Worm (Caenorhabditis elegans): ENCODE data around the gene W02B12.1.

The W02B12.1 gene

DNA sequence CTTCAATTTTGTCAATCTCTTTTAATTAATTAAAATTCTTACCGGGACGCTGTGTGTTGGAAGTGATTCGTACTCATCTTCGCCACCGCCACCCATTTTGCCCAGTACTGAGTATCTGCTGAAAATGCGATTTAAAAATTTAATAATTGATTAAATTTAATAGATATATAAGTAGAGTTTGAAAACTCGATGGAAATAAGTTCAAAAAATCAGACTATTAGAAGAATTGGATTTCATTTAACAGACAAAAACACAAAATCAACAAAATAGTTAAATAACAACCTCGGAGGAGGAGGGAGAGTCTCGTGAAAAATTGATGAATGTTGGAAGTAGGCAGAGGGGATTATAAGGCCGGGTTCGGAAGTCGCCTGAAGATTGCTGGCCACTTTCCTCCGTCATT is 23.1 kb downstream of the W02B12.1 start, which contains the start of gene mfn-1:
Gene mfn-1, minus strand, starts transcription at position 101 of the 400 bp plus-strand sequence.
- TF ChIP-seq syd-9 (tag; optimal IDR thresholded peaks at IDR 0.05) (no peak), ztf-16 (tag; optimal IDR thresholded peaks at IDR 0.05) (no peak)

DNA sequence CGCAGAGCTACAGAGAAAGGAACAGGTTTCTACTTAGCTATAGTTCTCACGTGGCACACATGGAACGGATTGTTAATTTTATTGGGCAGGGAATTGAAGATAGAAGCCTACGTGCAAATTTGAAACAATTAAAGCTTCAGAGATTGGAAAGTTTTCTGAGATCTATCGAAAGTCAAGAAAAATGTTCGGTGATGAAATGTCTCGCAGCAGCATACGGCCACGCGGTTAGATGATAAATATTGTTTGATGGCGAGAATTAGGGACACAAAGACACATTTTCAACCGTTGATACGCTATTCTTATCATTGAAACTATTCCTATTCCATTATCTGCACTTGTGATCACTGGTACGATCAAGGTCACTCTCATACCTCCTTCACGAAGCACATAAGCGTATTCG is 23.7 kb downstream of the W02B12.1 start:
- TF ChIP-seq elt-2 (tag; optimal IDR thresholded peaks at IDR 0.05) (peak; percentile 75), eyg-1 (tag; optimal IDR thresholded peaks at IDR 0.05) (no peak), pag-3 (tag; optimal IDR thresholded peaks at IDR 0.05; ENCODE audit: borderline replicate concordance) (no peak)

DNA sequence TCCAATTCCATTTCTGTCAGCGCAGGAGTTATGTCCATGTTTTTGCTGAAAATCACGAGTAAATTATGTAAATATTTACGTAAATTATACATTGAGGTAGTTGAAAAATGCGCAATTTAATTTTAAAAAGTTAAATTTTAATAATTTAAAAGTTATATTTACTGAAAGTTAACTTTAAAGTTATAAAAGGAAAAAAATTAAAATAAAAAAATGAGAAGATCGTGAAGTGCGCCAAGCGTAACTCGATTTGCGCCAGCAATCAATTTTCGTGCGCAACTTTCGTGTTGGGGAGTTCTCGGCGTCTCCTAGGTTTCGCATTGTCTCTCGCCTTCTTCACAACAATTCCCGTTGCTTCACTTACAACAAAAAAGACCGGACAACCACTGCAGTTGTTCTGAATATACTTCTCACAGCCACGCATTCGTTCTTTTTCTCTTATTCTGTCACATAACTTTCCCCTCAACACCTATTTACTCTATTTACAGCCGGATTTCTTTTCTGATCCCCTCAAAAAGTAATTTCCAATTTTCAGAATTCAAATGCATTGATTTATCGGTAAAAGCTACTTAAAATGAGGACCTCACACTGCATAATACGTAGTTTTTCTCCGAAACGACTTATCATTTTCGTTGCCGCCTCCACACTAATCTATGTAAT is 24.8 kb downstream of the W02B12.1 start, which contains the start of the genes metl-1 and W02B12.11:
Gene metl-1, minus strand, starts transcription at position 51 of the 657 bp plus-strand sequence.
Gene W02B12.11, plus strand, starts transcription at position 337 of the 657 bp plus-strand sequence.
- no peak for TF ChIP-seq ahr-1 (tag; optimal IDR thresholded peaks at IDR 0.05)
- peak; percentile 50 for TF ChIP-seq sox-2 (GFP tag; IDR thresholded peaks at IDR 0.05)
- TF ChIP-seq ama-1 (optimal IDR thresholded peaks at IDR 0.05): no peak
- TF ChIP-seq K09A11.1 (tag; optimal IDR thresholded peaks at IDR 0.05; ENCODE audit: insufficient read depth): no peak
- TF ChIP-seq che-1 (tag; optimal IDR thresholded peaks at IDR 0.05): peak; percentile 13
- peak; percentile 62 for TF ChIP-seq nfya-1 (tag; optimal IDR thresholded peaks at IDR 0.05)
- TF ChIP-seq tbx-2 (tag; optimal IDR thresholded peaks at IDR 0.05): peak; percentile 46
- TF ChIP-seq ceh-48 (tag; optimal IDR thresholded peaks at IDR 0.05): peak; percentile 14
- TF ChIP-seq pag-3 (tag; optimal IDR thresholded peaks at IDR 0.05; ENCODE audit: borderline replicate concordance): no peak
- peak; percentile 13 for TF ChIP-seq fax-1 (tag; optimal IDR thresholded peaks at IDR 0.05)
- TF ChIP-seq unc-3 (GFP tag; conservative IDR thresholded peaks at IDR 0.05): 0 out of 2 replicates have a peak, but pooled peaks have one; percentile 24
- TF ChIP-seq unc-3 (tag; optimal IDR thresholded peaks at IDR 0.05): no peak
- TF ChIP-seq hlh-13 (GFP tag; optimal IDR thresholded peaks at IDR 0.05): no peak
- peak; percentile 3 for TF ChIP-seq unc-42 (tag; optimal IDR thresholded peaks at IDR 0.05)
- TF ChIP-seq nhr-232 (tag; optimal IDR thresholded peaks at IDR 0.05): no peak
- no peak for TF ChIP-seq ceh-22 (tag; optimal IDR thresholded peaks at IDR 0.05)
- TF ChIP-seq elt-4 (tag; optimal IDR thresholded peaks at IDR 0.05): no peak
- peak; percentile 63 for TF ChIP-seq madf-2 (tag; optimal IDR thresholded peaks at IDR 0.05)
- TF ChIP-seq ttx-3 (tag; optimal IDR thresholded peaks at IDR 0.05): peak; percentile 19
- peak; percentile 50 for TF ChIP-seq pat-9 (tag; optimal IDR thresholded peaks at IDR 0.05)
- peak; percentile 7 for TF ChIP-seq hlh-8 (tag; optimal IDR thresholded peaks at IDR 0.05)
- TF ChIP-seq pqm-1 (tag; optimal IDR thresholded peaks at IDR 0.05): peak; percentile 31
- peak; percentile 31 for TF ChIP-seq pha-2 (tag; optimal IDR thresholded peaks at IDR 0.05)
- TF ChIP-seq unc-86 (tag; optimal IDR thresholded peaks at IDR 0.05): peak; percentile 19
- no peak for TF ChIP-seq unc-55 (GFP tag; optimal IDR thresholded peaks at IDR 0.05)
- TF ChIP-seq ref-2 (tag; optimal IDR thresholded peaks at IDR 0.05): peak; percentile 49
- no peak for TF ChIP-seq nhr-11 (tag; optimal IDR thresholded peaks at IDR 0.05)
- TF ChIP-seq sox-4 (tag; optimal IDR thresholded peaks at IDR 0.05): no peak
- TF ChIP-seq ets-4 (tag; optimal IDR thresholded peaks at IDR 0.05): no peak
- TF ChIP-seq ceh-18 (tag; optimal IDR thresholded peaks at IDR 0.05): peak; percentile 19
- TF ChIP-seq lin-11 (tag; optimal IDR thresholded peaks at IDR 0.05): peak; percentile 20
- peak; percentile 66 for TF ChIP-seq elt-2 (tag; optimal IDR thresholded peaks at IDR 0.05)
- peak; percentile 26 for TF ChIP-seq Y22D7AL.16 (tag; optimal IDR thresholded peaks at IDR 0.05)
- TF ChIP-seq pax-1 (tag; optimal IDR thresholded peaks at IDR 0.05): no peak
- no peak for TF ChIP-seq odd-2 (tag; optimal IDR thresholded peaks at IDR 0.05)
- TF ChIP-seq tbx-7 (tag; optimal IDR thresholded peaks at IDR 0.05): no peak
- no peak for TF ChIP-seq ztf-16 (tag; optimal IDR thresholded peaks at IDR 0.05)
- peak; percentile 20 for TF ChIP-seq ceh-14 (tag; optimal IDR thresholded peaks at IDR 0.05)
- peak; percentile 43 for TF ChIP-seq ceh-31 (tag; optimal IDR thresholded peaks at IDR 0.05)
- peak; percentile 6 for TF ChIP-seq sdc-2 (tag; optimal IDR thresholded peaks at IDR 0.05)
- TF ChIP-seq syd-9 (tag; optimal IDR thresholded peaks at IDR 0.05): peak; percentile 34
- no peak for TF ChIP-seq ceh-24 (tag; optimal IDR thresholded peaks at IDR 0.05)
- no peak for TF ChIP-seq pha-4 (tag; optimal IDR thresholded peaks at IDR 0.05)
- peak; percentile 37 for TF ChIP-seq ceh-34 (tag; optimal IDR thresholded peaks at IDR 0.05)
- TF ChIP-seq ceh-2 (tag; optimal IDR thresholded peaks at IDR 0.05): no peak
